Worm (Caenorhabditis elegans): ENCODE measurements around the gene Y51H7C.9.

DNA sequence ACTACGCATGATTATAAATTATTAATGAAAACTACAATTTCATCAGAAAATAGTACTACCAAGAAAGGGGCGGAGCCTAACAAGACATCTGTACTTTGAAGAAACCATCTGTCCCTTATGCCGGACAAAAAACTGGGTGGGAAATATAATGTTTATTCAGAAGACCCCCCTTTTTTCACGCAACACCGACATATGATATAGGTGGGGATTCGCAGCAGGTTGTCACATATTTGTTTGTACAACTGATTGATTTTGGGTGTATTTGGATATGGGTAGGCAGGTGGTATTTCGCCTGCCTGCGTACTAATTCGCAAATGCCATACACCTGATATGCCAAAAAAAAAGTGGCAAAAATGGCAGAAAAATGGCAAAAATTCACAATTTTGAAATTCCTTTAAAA lies 12.4 kb upstream of the Y51H7C.9 start, which contains the start of gene Y51H7C.10:
- TF ChIP-seq cog-1 (tag; optimal IDR thresholded peaks at IDR 0.05) (no peak), ztf-29 (GFP tag; IDR thresholded peaks at IDR 0.05) (no peak), T22C8.4 (GFP tag; IDR thresholded peaks at IDR 0.05) (no peak), tab-1 (GFP tag; IDR thresholded peaks at IDR 0.05) (no peak)

All from whole organism, midembryonic.